Fruit fly (Drosophila melanogaster): ENCODE measurements around the gene Golgin104.
A peak's percentile ranks its signal among the peaks of the same experiment; 100 is the strongest.

Gene Golgin104

dm6 chr3L:16380770-16381169 lies 29.0 kb upstream of the Golgin104 start (continued):
- TF ChIP-seq CG2889 (GFP tag; IDR thresholded peaks at IDR 0.05) (peak; percentile 23; the same call in 1 of the 3 replicates), Sry-δ (GFP tag; optimal IDR thresholded peaks at IDR 0.05) (no peak), Chrac-16 (GFP tag; optimal IDR thresholded peaks at IDR 0.05) (peak; percentile 69), run (tag; optimal IDR thresholded peaks at IDR 0.05) (peak; percentile 31), MBD-R2 (GFP tag; IDR thresholded peaks at IDR 0.05) (peak; percentile 25; the same call in 1 of the 2 replicates), pzg (GFP tag; optimal IDR thresholded peaks at IDR 0.05) (no peak), ken (GFP tag; IDR thresholded peaks at IDR 0.05) (no peak), HLH3B (GFP tag; IDR thresholded peaks at IDR 0.05) (peak; percentile 60), CG6272 (GFP tag; IDR thresholded peaks at IDR 0.05) (no peak), slp2 (GFP tag; optimal IDR thresholded peaks at IDR 0.05) (no peak), dmrt99B (tag; optimal IDR thresholded peaks at IDR 0.05) (peak; percentile 80), CG33557 (GFP tag; optimal IDR thresholded peaks at IDR 0.05) (peak; percentile 61), caup (GFP tag; optimal IDR thresholded peaks at IDR 0.05; ENCODE audit: severe bottlenecking) (peak; percentile 72), CG11093 (GFP tag; IDR thresholded peaks at IDR 0.05) (peak; percentile 64; the same call in 2 of the 3 replicates), Usf (GFP tag; optimal IDR thresholded peaks at IDR 0.05) (peak; percentile 0), ro (GFP tag; IDR thresholded peaks at IDR 0.05) (no peak), CG18619 (GFP tag; optimal IDR thresholded peaks at IDR 0.05) (peak; percentile 63), tna (GFP tag; IDR thresholded peaks at IDR 0.05; ENCODE audit: partially characterized antibody) (no peak), nerfin-1 (tag; optimal IDR thresholded peaks at IDR 0.05) (peak; percentile 49), Hr39 (optimal IDR thresholded peaks at IDR 0.05) (no peak), H15 (GFP tag; IDR thresholded peaks at IDR 0.05) (no peak), CG13296 (GFP tag; optimal IDR thresholded peaks at IDR 0.05) (peak; percentile 76), HmgZ (tag; optimal IDR thresholded peaks at IDR 0.05) (peak; percentile 70), Fer2 (tag; optimal IDR thresholded peaks at IDR 0.05) (peak; percentile 64), NfI (GFP tag; optimal IDR thresholded peaks at IDR 0.05) (peak; percentile 69), lmd (GFP tag; IDR thresholded peaks at IDR 0.05) (no peak; the same call in 1 of the 2 replicates), CG6765 (GFP tag; optimal IDR thresholded peaks at IDR 0.05) (peak; percentile 66), lov (optimal IDR thresholded peaks at IDR 0.05) (no peak), lov (GFP tag; IDR thresholded peaks at IDR 0.05) (no peak), CG14441 (GFP tag; IDR thresholded peaks at IDR 0.05) (peak; percentile 52; the same call in 1 of the 2 replicates), Sox102F (GFP tag; optimal IDR thresholded peaks at IDR 0.05) (no peak), CG8944 (GFP tag; optimal IDR thresholded peaks at IDR 0.05) (peak; percentile 66), CG10543 (GFP tag; optimal IDR thresholded peaks at IDR 0.05) (peak; percentile 74), Dbx (GFP tag; IDR thresholded peaks at IDR 0.05) (0 out of 3 replicates have a peak, but pooled peaks have one; percentile 51), prd (optimal IDR thresholded peaks at IDR 0.05) (no peak), prd (GFP tag; IDR thresholded peaks at IDR 0.05) (peak; percentile 67; the same call in 2 of the 3 replicates), pho (GFP tag; optimal IDR thresholded peaks at IDR 0.05) (peak; percentile 59), esg (GFP tag; conservative IDR thresholded peaks at IDR 0.05) (peak; percentile 48; the same call in 1 of the 2 replicates), psq (GFP tag; optimal IDR thresholded peaks at IDR 0.05) (no peak), insv (GFP tag; optimal IDR thresholded peaks at IDR 0.05) (no peak), CG31441 (GFP tag; IDR thresholded peaks at IDR 0.05) (peak; percentile 54; the same call in 1 of the 2 replicates), sens-2 (GFP tag; IDR thresholded peaks at IDR 0.05) (no peak), CG31224 (GFP tag; IDR thresholded peaks at IDR 0.05) (peak; percentile 42), CG7271 (tag; optimal IDR thresholded peaks at IDR 0.05) (no peak), slbo (GFP tag; IDR thresholded peaks at IDR 0.05) (peak; percentile 75), CG6854 (GFP tag; optimal IDR thresholded peaks at IDR 0.05) (peak; percentile 69), CG1529 (GFP tag; optimal IDR thresholded peaks at IDR 0.05) (peak; percentile 34), her (GFP tag; optimal IDR thresholded peaks at IDR 0.05) (peak; percentile 61), Mrtf (GFP tag; IDR thresholded peaks at IDR 0.05) (peak; percentile 50; the same call in 1 of the 3 replicates), crc (GFP tag; optimal IDR thresholded peaks at IDR 0.05) (peak; percentile 12), Stat92E (GFP tag; optimal IDR thresholded peaks at IDR 0.05) (no peak), D19A (tag; optimal IDR thresholded peaks at IDR 0.05) (peak; percentile 60)
